Fruit fly (Drosophila melanogaster) whole organism, embryonic: Measurements from ENCODE around the gene TTLL4A.

Source experiments
- Abd-B ChIP-seq: fragments of 200-800 bp; sonication (Bioruptor generic); optimal IDR thresholded peaks from 2 replicates; lab custom pipeline; 2018; ENCODE audit warnings: missing biosample characterization, mild to moderate bottlenecking, missing genetic modification characterization, moderate library complexity
- CG10209 ChIP-seq: fragments of 200-800 bp; sonication (Bioruptor generic); optimal IDR thresholded peaks from 3 replicates; lab custom pipeline; 2017; ENCODE audit warnings: missing biosample characterization, mild to moderate bottlenecking, missing genetic modification characterization, missing genetic modification reagents
- CG10267 ChIP-seq: fragments of 200-800 bp; sonication (Bioruptor generic); optimal IDR thresholded peaks from 2 replicates; lab custom pipeline; 2018; ENCODE audit warnings: missing biosample characterization, mild to moderate bottlenecking, missing genetic modification characterization, moderate library complexity
- CG10462 ChIP-seq: fragments of 200-800 bp; sonication (Bioruptor generic); optimal IDR thresholded peaks from 2 replicates; lab custom pipeline; 2016; ENCODE audit warnings: missing biosample characterization, missing genetic modification characterization
- CG10979 ChIP-seq: fragments of 200-800 bp; sonication (Bioruptor generic); optimal IDR thresholded peaks from 2 replicates; lab custom pipeline; 2018; ENCODE audit warnings: missing biosample characterization, mild to moderate bottlenecking, missing genetic modification characterization, moderate library complexity
- CG11247 ChIP-seq: fragments of 200-800 bp; sonication (Bioruptor generic); IDR thresholded peaks from 2 replicates; pipeline ENCODE4 v1.3.6; 2022; ENCODE audit warnings: missing biosample characterization, missing genetic modification characterization
- CG11695 ChIP-seq: fragments of 200-800 bp; sonication (Bioruptor generic); IDR thresholded peaks from 3 replicates; pipeline ENCODE4 v1.3.6; 2022; ENCODE audit warnings: missing biosample characterization, missing genetic modification characterization
- CG12299 ChIP-seq: fragments of 200-800 bp; sonication (Bioruptor generic); optimal IDR thresholded peaks from 2 replicates; lab custom pipeline; 2018; ENCODE audit warnings: missing biosample characterization, mild to moderate bottlenecking, missing genetic modification characterization
- CG12659 ChIP-seq: fragments of 200-800 bp; sonication (Bioruptor generic); optimal IDR thresholded peaks from 3 replicates; lab custom pipeline; 2017; ENCODE audit warnings: mild to moderate bottlenecking, missing biosample characterization, missing genetic modification reagents, missing genetic modification characterization
- CG13894 ChIP-seq: fragments of 200-800 bp; sonication (Bioruptor generic); optimal IDR thresholded peaks from 3 replicates; lab custom pipeline; 2018; ENCODE audit warnings: missing biosample characterization, mild to moderate bottlenecking, missing genetic modification characterization, moderate library complexity
- CG14050 ChIP-seq: fragments of 200-800 bp; sonication (Bioruptor generic); IDR thresholded peaks from 3 replicates; pipeline ENCODE4 v1.3.6; 2022; ENCODE audit warnings: missing biosample characterization, missing genetic modification characterization
- CG14860 ChIP-seq: fragments of 200-800 bp; sonication (Bioruptor generic); IDR thresholded peaks from 3 replicates; pipeline ENCODE4 v1.3.6; 2022; ENCODE audit warnings: missing biosample characterization, missing genetic modification characterization; ENCODE audit not compliant: partially characterized antibody
- CG1603 ChIP-seq: fragments of 200-800 bp; sonication (Bioruptor generic); optimal IDR thresholded peaks from 2 replicates; lab custom pipeline; 2019; ENCODE audit warnings: missing biosample characterization, mild to moderate bottlenecking, missing genetic modification characterization, moderate library complexity
- CG16779 ChIP-seq: fragments of 200-800 bp; sonication (Bioruptor generic); IDR thresholded peaks from 2 replicates; pipeline ENCODE4 v1.3.6; 2022; ENCODE audit warnings: missing biosample characterization, missing genetic modification characterization
- CG17359 ChIP-seq: fragments of 200-800 bp; sonication (Bioruptor generic); optimal IDR thresholded peaks from 3 replicates; lab custom pipeline; 2018; ENCODE audit warnings: missing biosample characterization, mild to moderate bottlenecking, missing genetic modification characterization, moderate library complexity
- CG18619 ChIP-seq: fragments of 200-800 bp; sonication (Bioruptor generic); optimal IDR thresholded peaks from 3 replicates; lab custom pipeline; 2017; ENCODE audit warnings: missing biosample characterization, mild to moderate bottlenecking, missing genetic modification characterization
- CG18764 ChIP-seq: fragments of 200-800 bp; sonication (Bioruptor generic); optimal IDR thresholded peaks from 3 replicates; lab custom pipeline; 2016; ENCODE audit warnings: missing biosample characterization, missing genetic modification characterization
- CG2120 ChIP-seq: fragments of 200-800 bp; sonication (Bioruptor generic); optimal IDR thresholded peaks from 3 replicates; lab custom pipeline; 2016; ENCODE audit warnings: missing biosample characterization, missing genetic modification characterization
- CG2678 ChIP-seq: fragments of 200-800 bp; sonication (Bioruptor generic); optimal IDR thresholded peaks from 3 replicates; lab custom pipeline; 2019; ENCODE audit warnings: missing biosample characterization, mild to moderate bottlenecking, missing genetic modification characterization, moderate library complexity
- CG30431 ChIP-seq: fragments of 200-800 bp; sonication (Bioruptor generic); optimal IDR thresholded peaks from 2 replicates; lab custom pipeline; 2017; ENCODE audit warnings: missing biosample characterization, missing genetic modification characterization
- CG4328 ChIP-seq: fragments of 200-800 bp; sonication (Bioruptor generic); optimal IDR thresholded peaks from 3 replicates; lab custom pipeline; 2017; ENCODE audit warnings: missing biosample characterization, missing genetic modification reagents, missing genetic modification characterization
- CG4730 ChIP-seq: fragments of 200-800 bp; sonication (Bioruptor generic); IDR thresholded peaks from 2 replicates; pipeline ENCODE4 v1.3.6; 2022; ENCODE audit warnings: missing biosample characterization, missing genetic modification characterization
- CG6254 ChIP-seq: fragments of 200-800 bp; sonication (Bioruptor generic); optimal IDR thresholded peaks from 3 replicates; lab custom pipeline; 2017; ENCODE audit warnings: mild to moderate bottlenecking, missing biosample characterization, missing genetic modification reagents, missing genetic modification characterization
- CG6854 ChIP-seq: fragments of 200-800 bp; sonication (Bioruptor generic); optimal IDR thresholded peaks from 3 replicates; lab custom pipeline; 2017; ENCODE audit warnings: missing biosample characterization, mild to moderate bottlenecking, missing genetic modification characterization
- Dek ChIP-seq: fragments of 200-800 bp; sonication (Bioruptor generic); optimal IDR thresholded peaks from 3 replicates; lab custom pipeline; 2019; ENCODE audit warnings: missing biosample characterization, mild to moderate bottlenecking, missing genetic modification characterization, moderate library complexity
- Doc2 ChIP-seq: fragments of 200-800 bp; sonication (Bioruptor generic); IDR thresholded peaks from 2 replicates; pipeline ENCODE4 v1.3.6; 2022; ENCODE audit warnings: missing biosample characterization, missing genetic modification characterization
- Doc3 ChIP-seq: fragments of 200-800 bp; sonication (Bioruptor generic); IDR thresholded peaks from 3 replicates; pipeline ENCODE4 v1.3.6; 2022; ENCODE audit warnings: missing biosample characterization, missing genetic modification characterization; ENCODE audit not compliant: partially characterized antibody
- Gsc ChIP-seq: fragments of 200-800 bp; sonication (Bioruptor generic); IDR thresholded peaks from 2 replicates; pipeline ENCODE4 v1.3.6; 2022; ENCODE audit warnings: missing biosample characterization, missing genetic modification characterization
- Hr39 ChIP-seq: fragments of >200 bp; optimal IDR thresholded peaks from 2 replicates; lab custom pipeline; 2017
- Nf-YB ChIP-seq: fragments of 200-800 bp; sonication (Bioruptor generic); optimal IDR thresholded peaks from 3 replicates; lab custom pipeline; 2019; ENCODE audit warnings: missing biosample characterization, mild to moderate bottlenecking, missing genetic modification characterization, moderate library complexity
- NfI ChIP-seq: fragments of 200-800 bp; sonication (Bioruptor generic); optimal IDR thresholded peaks from 3 replicates; lab custom pipeline; 2018; ENCODE audit warnings: missing biosample characterization, mild to moderate bottlenecking, missing genetic modification characterization, moderate library complexity
- TFAM ChIP-seq: fragments of 200-800 bp; sonication (Bioruptor generic); optimal IDR thresholded peaks from 2 replicates; lab custom pipeline; 2017; ENCODE audit warnings: missing biosample characterization, missing genetic modification characterization, inconsistent platforms
- al ChIP-seq: fragments of 200-800 bp; sonication (Bioruptor generic); IDR thresholded peaks from 2 replicates; pipeline ENCODE4 v1.3.6; 2022; ENCODE audit warnings: missing biosample characterization, missing genetic modification characterization
- bcd ChIP-seq: fragments of 200-800 bp; sonication (Bioruptor generic); optimal IDR thresholded peaks from 2 replicates; lab custom pipeline; 2017; ENCODE audit warnings: missing biosample characterization, mild to moderate bottlenecking, missing genetic modification characterization
- crc ChIP-seq: fragments of 200-800 bp; sonication (Bioruptor generic); optimal IDR thresholded peaks from 2 replicates; lab custom pipeline; 2016; ENCODE audit warnings: missing biosample characterization, missing genetic modification characterization
- croc ChIP-seq: fragments of 200-800 bp; sonication (Bioruptor generic); conservative IDR thresholded peaks from 3 replicates; pipeline ENCODE4 v1.3.6; 2022; ENCODE audit warnings: missing biosample characterization, missing genetic modification characterization
- dysf ChIP-seq: fragments of 200-800 bp; sonication (Bioruptor generic); IDR thresholded peaks from 3 replicates; pipeline ENCODE4 v1.3.6; 2022; ENCODE audit warnings: missing biosample characterization, missing genetic modification characterization
- gro ChIP-seq: fragments of 200-800 bp; sonication (Bioruptor generic); optimal IDR thresholded peaks from 2 replicates; lab custom pipeline; 2016; ENCODE audit warnings: missing biosample characterization, missing genetic modification characterization
- pan ChIP-seq, 4 experiments: fragments of >200 bp in 3 of 4; fragments of 200-800 bp in 1 of 4; sonication (Bioruptor generic) in 1 of 4; optimal IDR thresholded peaks in 3 of 4; IDR thresholded peaks in 1 of 4; 2 replicates each; pipeline versions ENCODE4 v1.3.6 to Lab custom; 2017 to 2022; ENCODE audit warnings: missing biosample characterization in 2 of 4, missing genetic modification characterization in 2 of 4, mixed read lengths in 1 of 4
- pb ChIP-seq: fragments of 200-800 bp; sonication (Bioruptor generic); optimal IDR thresholded peaks from 3 replicates; lab custom pipeline; 2016; ENCODE audit warnings: missing biosample characterization, missing genetic modification characterization
- rib ChIP-seq: fragments of 200-800 bp; sonication (Bioruptor generic); IDR thresholded peaks from 2 replicates; pipeline ENCODE4 v1.3.6; 2022; ENCODE audit warnings: missing biosample characterization, missing genetic modification characterization
- row ChIP-seq: fragments of 200-800 bp; sonication (Bioruptor generic); IDR thresholded peaks from 3 replicates; pipeline ENCODE4 v1.3.6; 2022; ENCODE audit warnings: missing biosample characterization, missing genetic modification characterization
- scrt ChIP-seq: fragments of 200-800 bp; sonication (Bioruptor generic); optimal IDR thresholded peaks from 2 replicates; lab custom pipeline; 2018; ENCODE audit warnings: missing biosample characterization, mild to moderate bottlenecking, missing genetic modification characterization, moderate library complexity
- sens ChIP-seq: fragments of 200-800 bp; sonication (Bioruptor generic); peaks from one replicate; lab custom pipeline; 2016; ENCODE audit warnings: missing biosample characterization, missing genetic modification characterization
- stc ChIP-seq: fragments of 200-800 bp; sonication (Bioruptor generic); IDR thresholded peaks from 2 replicates; pipeline ENCODE4 v1.3.6; 2022; ENCODE audit warnings: missing biosample characterization, missing genetic modification characterization
- stwl ChIP-seq: fragments of 200-800 bp; sonication (Bioruptor generic); optimal IDR thresholded peaks from 3 replicates; lab custom pipeline; 2018; ENCODE audit warnings: missing biosample characterization, mild to moderate bottlenecking, missing genetic modification characterization, moderate library complexity
- tup ChIP-seq: fragments of 200-800 bp; sonication (Bioruptor generic); optimal IDR thresholded peaks from 2 replicates; lab custom pipeline; 2016; ENCODE audit warnings: missing biosample characterization, mild to moderate bottlenecking, missing genetic modification characterization, moderate library complexity
- vvl ChIP-seq: fragments of 200-800 bp; sonication (Bioruptor generic); IDR thresholded peaks from 2 replicates; pipeline ENCODE4 v1.3.6; 2022; ENCODE audit warnings: missing biosample characterization, missing genetic modification characterization
- zen ChIP-seq: fragments of 200-800 bp; sonication (Bioruptor generic); optimal IDR thresholded peaks from 3 replicates; lab custom pipeline; 2018; ENCODE audit warnings: missing biosample characterization, mild to moderate bottlenecking, missing genetic modification characterization, moderate library complexity
- zfh1 ChIP-seq: fragments of 200-800 bp; sonication (Bioruptor generic); IDR thresholded peaks from 3 replicates; pipeline ENCODE4 v1.3.6; 2022; ENCODE audit warnings: missing biosample characterization, missing genetic modification characterization

TTLL4A gene

DNA sequence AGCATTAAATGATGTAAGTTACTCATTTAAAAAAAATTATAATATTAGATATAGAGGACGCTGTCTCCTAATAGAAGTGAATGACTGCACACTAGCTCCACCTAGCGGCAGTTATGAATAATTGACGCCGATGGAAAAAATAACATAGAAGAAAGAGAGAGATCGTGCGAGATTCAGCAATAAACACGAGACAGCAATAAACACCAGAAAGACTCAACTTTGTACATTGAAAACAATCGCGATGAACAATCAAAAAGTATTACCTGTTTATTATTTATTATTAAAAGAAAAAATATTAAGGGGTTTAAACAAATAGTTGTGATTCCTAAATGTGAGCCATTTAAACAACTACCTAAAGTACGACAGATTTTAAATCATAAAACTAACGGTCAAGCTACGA, 3.1 kb upstream of the TTLL4A start (continued):
- TF ChIP-seq CG10267 (tag; lab: Kevin White, UChicago), result peak; percentile 59
- TF ChIP-seq Hr39 (lab: Kevin White, UChicago), result no peak
- TF ChIP-seq CG2678 (tag; lab: Kevin White, UChicago), result peak; percentile 66
- no peak for TF ChIP-seq CG13894 (tag; lab: Kevin White, UChicago)
- 0 out of 2 replicates have a peak, but pooled peaks have one; percentile 23 for TF ChIP-seq CG4730 (GFP tag; lab: Robert Waterston, UW)
- TF ChIP-seq vvl (GFP tag; lab: Robert Waterston, UW), result 0 out of 2 replicates have a peak, but pooled peaks have one; percentile 28
- TF ChIP-seq CG10979 (tag; lab: Kevin White, UChicago), result peak; percentile 54
- no peak for TF ChIP-seq CG12299 (tag; lab: Kevin White, UChicago)
- no peak for TF ChIP-seq pb (GFP tag; lab: Kevin White, UChicago)
- TF ChIP-seq CG6254 (GFP tag; lab: Kevin White, UChicago), result peak; percentile 30
- peak; percentile 30; the same call in 1 of the 3 replicates for TF ChIP-seq row (GFP tag; lab: Robert Waterston, UW)
- TF ChIP-seq CG14050 (GFP tag; lab: Robert Waterston, UW), result no peak
- peak; percentile 44 for TF ChIP-seq CG4328 (GFP tag; lab: Kevin White, UChicago)
- TF ChIP-seq pan (optimal IDR thresholded peaks at IDR 0.05; lab: Kevin White, UChicago), result no peak
- TF ChIP-seq pan (GFP tag; optimal IDR thresholded peaks at IDR 0.05 in 1 of 2, IDR thresholded peaks at IDR 0.05 in 1 of 2), result peak in 1 of 2 experiments; percentile 82
- no peak for TF ChIP-seq CG6854 (GFP tag; lab: Kevin White, UChicago)
- TF ChIP-seq TFAM, result no peak
- TF ChIP-seq tup (GFP tag; lab: Kevin White, UChicago), result no peak
- TF ChIP-seq zfh1, result 0 out of 3 replicates have a peak, but pooled peaks have one; percentile 47
- TF ChIP-seq crc (GFP tag; lab: Kevin White, UChicago), result no peak
- no peak for TF ChIP-seq CG2120 (GFP tag; lab: Kevin White, UChicago)
- TF ChIP-seq CG17359 (tag; lab: Kevin White, UChicago), result peak; percentile 61
- peak; percentile 6 for TF ChIP-seq scrt
- TF ChIP-seq NfI (GFP tag; lab: Kevin White, UChicago), result no peak
- TF ChIP-seq sens (GFP tag; lab: Kevin White, UChicago), result peak; percentile 89
- TF ChIP-seq CG14860, result no peak
- no peak for TF ChIP-seq Doc3 (GFP tag; lab: Robert Waterston, UW)
- no peak for TF ChIP-seq CG11247
- no peak for TF ChIP-seq Abd-B
- TF ChIP-seq bcd (GFP tag; lab: Kevin White, UChicago), result peak; percentile 27
- TF ChIP-seq rib (GFP tag; lab: Robert Waterston, UW), result no peak
- TF ChIP-seq dysf (GFP tag; lab: Robert Waterston, UW), result no peak
- TF ChIP-seq CG11695 (GFP tag; lab: Robert Waterston, UW), result peak; percentile 58; the same call in 1 of the 3 replicates
- peak; percentile 58 for TF ChIP-seq croc
- TF ChIP-seq stc (GFP tag; lab: Robert Waterston, UW), result peak; percentile 65; the same call in 1 of the 2 replicates
- no peak for TF ChIP-seq gro (GFP tag; lab: Kevin White, UChicago)
- TF ChIP-seq CG18764 (GFP tag; lab: Kevin White, UChicago), result peak; percentile 39
- TF ChIP-seq al (GFP tag; lab: Robert Waterston, UW), result peak; percentile 14; the same call in 1 of the 2 replicates
- TF ChIP-seq Nf-YB (GFP tag; lab: Kevin White, UChicago), result no peak
- TF ChIP-seq CG10209 (GFP tag; lab: Kevin White, UChicago), result no peak
- no peak for TF ChIP-seq CG12659 (GFP tag; lab: Kevin White, UChicago)
- no peak for TF ChIP-seq Dek (tag; lab: Kevin White, UChicago)
- no peak for TF ChIP-seq Gsc (GFP tag; lab: Robert Waterston, UW)
- TF ChIP-seq CG1603 (tag; lab: Kevin White, UChicago), result no peak
- TF ChIP-seq CG18619, result no peak
- TF ChIP-seq stwl (tag; lab: Kevin White, UChicago), result peak; percentile 66
- TF ChIP-seq CG30431 (GFP tag; lab: Kevin White, UChicago), result no peak
- 0 out of 2 replicates have a peak, but pooled peaks have one; percentile 3 for TF ChIP-seq CG16779 (GFP tag; lab: Robert Waterston, UW)
- peak; percentile 40 for TF ChIP-seq zen
- no peak for TF ChIP-seq Doc2 (GFP tag; lab: Robert Waterston, UW)
- TF ChIP-seq CG10462 (GFP tag; lab: Kevin White, UChicago), result no peak
